Worm (Caenorhabditis elegans): Measurements from ENCODE around the gene ZK546.5.

Gene ZK546.5

DNA sequence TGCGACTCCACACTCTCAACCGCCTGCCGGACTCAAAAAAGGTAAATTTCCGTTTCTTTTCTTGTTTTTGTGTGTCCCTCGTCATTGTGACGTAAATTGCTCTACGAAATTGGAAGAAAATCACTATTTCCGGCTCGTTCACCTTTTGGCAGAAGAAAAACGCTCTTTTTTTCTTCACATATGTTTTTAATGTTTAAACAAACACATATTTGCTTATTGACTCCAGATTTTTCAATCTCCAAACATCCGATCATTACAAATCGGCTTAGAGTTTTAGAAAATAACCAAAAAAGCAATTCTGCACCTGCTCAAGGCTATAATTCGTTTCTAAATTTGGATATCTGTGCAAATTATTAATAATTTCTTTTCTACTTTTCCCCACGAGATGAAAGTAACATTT is 29.7 kb upstream of the ZK546.5 start:
- TF ChIP-seq mep-1 (tag; optimal IDR thresholded peaks at IDR 0.05) (no peak), drap-1 (GFP tag; optimal IDR thresholded peaks at IDR 0.05) (no peak)

- TF ChIP-seq mls-2 (tag; optimal IDR thresholded peaks at IDR 0.05) (no peak), ham-2 (GFP tag; optimal IDR thresholded peaks at IDR 0.05) (peak; percentile 40), snpc-4 (tag; optimal IDR thresholded peaks at IDR 0.05) (no peak), lin-13 (tag; optimal IDR thresholded peaks at IDR 0.05) (no peak), bed-3 (GFP tag; optimal IDR thresholded peaks at IDR 0.05) (no peak), drap-1 (GFP tag; optimal IDR thresholded peaks at IDR 0.05) (no peak), elt-1 (tag; optimal IDR thresholded peaks at IDR 0.05; ENCODE audit: borderline replicate concordance, insufficient read depth) (no peak), unc-62 (GFP tag; optimal IDR thresholded peaks at IDR 0.05) (peak; percentile 76), ztf-11 (tag; optimal IDR thresholded peaks at IDR 0.05) (no peak), ceh-83 (GFP tag; optimal IDR thresholded peaks at IDR 0.05) (no peak), lsy-2 (tag; optimal IDR thresholded peaks at IDR 0.05) (no peak), nhr-2 (tag; optimal IDR thresholded peaks at IDR 0.05) (no peak), lin-32 (GFP tag; optimal IDR thresholded peaks at IDR 0.05) (no peak), unc-39 (tag; optimal IDR thresholded peaks at IDR 0.05) (no peak), hlh-1 (tag; optimal IDR thresholded peaks at IDR 0.05) (peak; percentile 30), tbx-8 (GFP tag; optimal IDR thresholded peaks at IDR 0.05) (no peak), mep-1 (tag; optimal IDR thresholded peaks at IDR 0.05) (no peak), ceh-43 (GFP tag; optimal IDR thresholded peaks at IDR 0.05) (no peak), unc-120 (tag; optimal IDR thresholded peaks at IDR 0.05; ENCODE audit: poor library complexity, severe bottlenecking) (peak; percentile 38), zip-8 (tag; optimal IDR thresholded peaks at IDR 0.05) (no peak)
These were observed 27.5 kb upstream of the ZK546.5 start for ce11 chrII:4908160-4908559.

DNA sequence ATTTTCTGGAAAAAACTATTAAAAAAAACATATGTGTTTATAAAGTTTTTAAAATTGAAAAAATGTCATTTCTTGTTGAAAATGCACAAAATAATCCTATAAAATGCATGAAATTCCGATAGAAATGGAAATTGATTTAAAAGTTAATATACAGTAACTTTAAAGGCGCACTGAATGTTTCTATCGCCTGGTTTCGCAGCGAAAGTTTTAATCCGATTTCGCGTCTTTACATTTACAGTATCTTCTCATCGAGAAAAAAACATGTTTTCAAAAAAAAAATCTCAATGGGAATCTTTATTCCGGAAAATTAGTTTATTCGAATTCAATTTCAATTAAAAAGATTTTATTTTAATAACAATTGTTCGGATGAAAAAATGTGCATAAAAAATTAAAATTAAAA is 21.4 kb upstream of the ZK546.5 start, which contains the start of gene R05F9.11:
Gene R05F9.11 (minus strand): TSS at position 5 of the 400 bp plus-strand sequence.
- TF ChIP-seq ceh-39 (tag; optimal IDR thresholded peaks at IDR 0.05), result no peak
- no peak for TF ChIP-seq mab-5 (tag; optimal IDR thresholded peaks at IDR 0.05)
- TF ChIP-seq lin-32 (GFP tag; optimal IDR thresholded peaks at IDR 0.05), result no peak
- no peak for TF ChIP-seq snpc-4 (tag; optimal IDR thresholded peaks at IDR 0.05)
- no peak for TF ChIP-seq ham-2 (GFP tag; optimal IDR thresholded peaks at IDR 0.05)
- no peak for TF ChIP-seq mep-1 (tag; optimal IDR thresholded peaks at IDR 0.05)
- no peak for TF ChIP-seq bed-3 (GFP tag; optimal IDR thresholded peaks at IDR 0.05)
- TF ChIP-seq nhr-28 (tag; optimal IDR thresholded peaks at IDR 0.05), result no peak
- no peak for TF ChIP-seq drap-1 (GFP tag; optimal IDR thresholded peaks at IDR 0.05)
- TF ChIP-seq unc-39 (tag; optimal IDR thresholded peaks at IDR 0.05), result no peak
- no peak for TF ChIP-seq sem-2 (GFP tag; optimal IDR thresholded peaks at IDR 0.05)
- TF ChIP-seq mls-2 (tag; optimal IDR thresholded peaks at IDR 0.05), result no peak
- TF ChIP-seq elt-3 (tag; optimal IDR thresholded peaks at IDR 0.05), result no peak
- no peak for TF ChIP-seq cnd-1 (tag; optimal IDR thresholded peaks at IDR 0.05)
- no peak for TF ChIP-seq flh-1 (GFP tag; optimal IDR thresholded peaks at IDR 0.05)
- TF ChIP-seq ceh-83 (GFP tag; optimal IDR thresholded peaks at IDR 0.05), result no peak
- TF ChIP-seq pha-4 (tag; optimal IDR thresholded peaks at IDR 0.05), result no peak
- TF ChIP-seq elt-1 (tag; optimal IDR thresholded peaks at IDR 0.05; ENCODE audit: borderline replicate concordance, insufficient read depth), result no peak
- no peak for TF ChIP-seq tbx-8 (GFP tag; optimal IDR thresholded peaks at IDR 0.05)

DNA sequence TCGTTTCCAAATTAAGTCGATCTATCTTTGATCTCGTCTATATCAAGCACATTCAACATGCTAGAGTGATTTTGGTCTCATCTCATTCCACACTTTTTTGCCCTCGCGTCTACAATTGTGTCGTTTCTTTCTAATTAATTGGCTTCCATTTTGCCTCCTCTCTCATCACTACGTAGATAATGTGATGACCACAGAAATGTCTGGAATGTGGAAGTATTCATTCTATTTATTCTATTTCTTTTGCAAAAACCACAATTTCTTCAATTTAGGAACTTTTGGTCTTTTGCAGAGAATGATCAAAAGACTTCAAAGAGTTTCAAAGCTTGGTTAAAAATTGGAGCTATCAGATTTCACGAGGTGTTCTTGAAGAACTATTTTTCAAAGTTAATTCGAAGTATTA is 20.0 kb upstream of the ZK546.5 start:
- TF ChIP-seq ham-2 (GFP tag; optimal IDR thresholded peaks at IDR 0.05), result no peak
- no peak for TF ChIP-seq lin-13 (tag; optimal IDR thresholded peaks at IDR 0.05)
- no peak for TF ChIP-seq unc-62 (GFP tag; optimal IDR thresholded peaks at IDR 0.05)
- TF ChIP-seq mab-5 (tag; optimal IDR thresholded peaks at IDR 0.05), result no peak
- TF ChIP-seq blmp-1 (tag; optimal IDR thresholded peaks at IDR 0.05), result no peak
- TF ChIP-seq pha-4 (tag; optimal IDR thresholded peaks at IDR 0.05), result no peak
- no peak for TF ChIP-seq flh-1 (GFP tag; optimal IDR thresholded peaks at IDR 0.05)
- no peak for TF ChIP-seq unc-120 (tag; optimal IDR thresholded peaks at IDR 0.05; ENCODE audit: poor library complexity, severe bottlenecking)
- TF ChIP-seq M03D4.4 (tag; optimal IDR thresholded peaks at IDR 0.05), result no peak
- TF ChIP-seq nhr-76 (tag; optimal IDR thresholded peaks at IDR 0.05), result no peak
- TF ChIP-seq drap-1 (GFP tag; optimal IDR thresholded peaks at IDR 0.05), result no peak
- TF ChIP-seq unc-39 (tag; optimal IDR thresholded peaks at IDR 0.05), result no peak
- no peak for TF ChIP-seq nhr-28 (tag; optimal IDR thresholded peaks at IDR 0.05)
- TF ChIP-seq elt-1 (tag; optimal IDR thresholded peaks at IDR 0.05; ENCODE audit: borderline replicate concordance, insufficient read depth), result no peak
- no peak for TF ChIP-seq bed-3 (GFP tag; optimal IDR thresholded peaks at IDR 0.05)
- no peak for TF ChIP-seq zip-8 (tag; optimal IDR thresholded peaks at IDR 0.05)
- TF ChIP-seq ztf-11 (tag; optimal IDR thresholded peaks at IDR 0.05), result no peak
- no peak for TF ChIP-seq sptf-1 (tag; optimal IDR thresholded peaks at IDR 0.05)
- TF ChIP-seq ces-1 (GFP tag; optimal IDR thresholded peaks at IDR 0.05), result no peak
- no peak for TF ChIP-seq snpc-4 (tag; optimal IDR thresholded peaks at IDR 0.05)

Data from whole organism, mixed stage, embryonic.